Fruit fly (Drosophila melanogaster) whole organism, embryonic: ENCODE results near the gene bora.

Source experiments
- BEAF-32 ChIP-seq: fragments of 200-800 bp; sonication (Bioruptor generic); optimal IDR thresholded peaks from 3 replicates; lab custom pipeline; 2017; ENCODE audit warnings: missing biosample characterization, missing genetic modification characterization, mild to moderate bottlenecking, moderate library complexity, missing genetic modification reagents
- CG10959 ChIP-seq: fragments of 200-800 bp; sonication (Bioruptor generic); IDR thresholded peaks from 2 replicates; pipeline ENCODE4 v1.3.6; 2022; ENCODE audit warnings: missing biosample characterization, missing genetic modification characterization
- CG11456 ChIP-seq: fragments of 200-800 bp; sonication (Bioruptor generic); IDR thresholded peaks from 3 replicates; pipeline ENCODE4 v1.3.6; 2022; ENCODE audit warnings: missing biosample characterization, missing genetic modification characterization
- CG11504 ChIP-seq: fragments of 200-800 bp; sonication (Bioruptor generic); optimal IDR thresholded peaks from 3 replicates; lab custom pipeline; 2019; ENCODE audit warnings: missing biosample characterization, mild to moderate bottlenecking, missing genetic modification characterization, moderate library complexity
- CG11696 ChIP-seq: fragments of 200-800 bp; sonication (Bioruptor generic); IDR thresholded peaks from 2 replicates; pipeline ENCODE4 v1.3.6; 2022; ENCODE audit warnings: missing biosample characterization, missing genetic modification characterization
- CG11723 ChIP-seq: fragments of 200-800 bp; sonication (Bioruptor generic); optimal IDR thresholded peaks from 2 replicates; lab custom pipeline; 2017; ENCODE audit warnings: missing biosample characterization, mild to moderate bottlenecking, missing genetic modification characterization
- CG12071 ChIP-seq: fragments of 200-800 bp; sonication (Bioruptor generic); optimal IDR thresholded peaks from 3 replicates; lab custom pipeline; 2018; ENCODE audit warnings: missing biosample characterization, mild to moderate bottlenecking, missing genetic modification characterization
- CG12299 ChIP-seq: fragments of 200-800 bp; sonication (Bioruptor generic); optimal IDR thresholded peaks from 2 replicates; lab custom pipeline; 2018; ENCODE audit warnings: missing biosample characterization, mild to moderate bottlenecking, missing genetic modification characterization
- CG12391 ChIP-seq: fragments of 200-800 bp; sonication (Bioruptor generic); optimal IDR thresholded peaks from 3 replicates; lab custom pipeline; 2018; ENCODE audit warnings: missing biosample characterization, mild to moderate bottlenecking, missing genetic modification characterization, moderate library complexity
- CG12659 ChIP-seq: fragments of 200-800 bp; sonication (Bioruptor generic); optimal IDR thresholded peaks from 3 replicates; lab custom pipeline; 2017; ENCODE audit warnings: mild to moderate bottlenecking, missing biosample characterization, missing genetic modification reagents, missing genetic modification characterization
- CG13123 ChIP-seq: fragments of 200-800 bp; sonication (Bioruptor generic); optimal IDR thresholded peaks from 2 replicates; lab custom pipeline; 2016; ENCODE audit warnings: missing biosample characterization, missing genetic modification characterization
- CG15514 ChIP-seq: fragments of 200-800 bp; sonication (Bioruptor generic); optimal IDR thresholded peaks from 3 replicates; lab custom pipeline; 2017; ENCODE audit warnings: missing biosample characterization, missing genetic modification characterization, mild to moderate bottlenecking, moderate library complexity, missing genetic modification reagents
- CG16815 ChIP-seq: fragments of 200-800 bp; sonication (Bioruptor generic); optimal IDR thresholded peaks from 3 replicates; lab custom pipeline; 2017; ENCODE audit warnings: missing biosample characterization, mild to moderate bottlenecking, missing genetic modification characterization
- CG17802 ChIP-seq: fragments of 200-800 bp; sonication (Bioruptor generic); optimal IDR thresholded peaks from 2 replicates; lab custom pipeline; 2018; ENCODE audit warnings: missing biosample characterization, mild to moderate bottlenecking, missing genetic modification characterization, moderate library complexity
- CG2678 ChIP-seq: fragments of 200-800 bp; sonication (Bioruptor generic); optimal IDR thresholded peaks from 3 replicates; lab custom pipeline; 2019; ENCODE audit warnings: missing biosample characterization, mild to moderate bottlenecking, missing genetic modification characterization, moderate library complexity
- CG31224 ChIP-seq: fragments of 200-800 bp; sonication (Bioruptor generic); IDR thresholded peaks from 2 replicates; pipeline ENCODE4 v1.3.6; 2022; ENCODE audit warnings: missing biosample characterization, missing genetic modification characterization
- CG3726 ChIP-seq: fragments of 200-800 bp; sonication (Bioruptor generic); IDR thresholded peaks from 3 replicates; pipeline ENCODE4, ENCODE4 v1.3.6; 2022; ENCODE audit warnings: missing biosample characterization, missing genetic modification characterization
- CG3838 ChIP-seq: fragments of 200-800 bp; sonication (Bioruptor generic); optimal IDR thresholded peaks from 3 replicates; lab custom pipeline; 2016; ENCODE audit warnings: missing biosample characterization, missing genetic modification characterization
- CG4360 ChIP-seq: fragments of 200-800 bp; sonication (Bioruptor generic); IDR thresholded peaks from 2 replicates; pipeline ENCODE4 v1.3.6; 2022; ENCODE audit warnings: missing biosample characterization, missing genetic modification characterization
- CG4404 ChIP-seq: fragments of 200-800 bp; sonication (Bioruptor generic); IDR thresholded peaks from 2 replicates; pipeline ENCODE4 v1.3.6; 2022; ENCODE audit warnings: missing biosample characterization, missing genetic modification characterization
- CG4707 ChIP-seq: fragments of 200-800 bp; sonication (Bioruptor generic); optimal IDR thresholded peaks from 2 replicates; lab custom pipeline; 2018; ENCODE audit warnings: missing biosample characterization, mild to moderate bottlenecking, missing genetic modification characterization, moderate library complexity
- CG4854 ChIP-seq: fragments of 200-800 bp; sonication (Bioruptor generic); optimal IDR thresholded peaks from 2 replicates; lab custom pipeline; 2016; ENCODE audit warnings: missing biosample characterization, missing genetic modification characterization, inconsistent platforms
- CG9817 ChIP-seq: fragments of 200-800 bp; sonication (Bioruptor generic); optimal IDR thresholded peaks from 2 replicates; lab custom pipeline; 2018; ENCODE audit warnings: missing biosample characterization, mild to moderate bottlenecking, missing genetic modification characterization, moderate library complexity
- Dll ChIP-seq: fragments of 200-800 bp; sonication (Bioruptor generic); IDR thresholded peaks from 4 replicates; pipeline ENCODE4 v1.3.6; 2022; ENCODE audit warnings: missing biosample characterization, missing genetic modification characterization; ENCODE audit not compliant: partially characterized antibody
- Doc3 ChIP-seq: fragments of 200-800 bp; sonication (Bioruptor generic); IDR thresholded peaks from 3 replicates; pipeline ENCODE4 v1.3.6; 2022; ENCODE audit warnings: missing biosample characterization, missing genetic modification characterization; ENCODE audit not compliant: partially characterized antibody
- Elba2 ChIP-seq: fragments of 200-800 bp; sonication (Bioruptor generic); optimal IDR thresholded peaks from 3 replicates; lab custom pipeline; 2016; ENCODE audit warnings: missing biosample characterization, missing genetic modification characterization
- Gsc ChIP-seq: fragments of 200-800 bp; sonication (Bioruptor generic); IDR thresholded peaks from 2 replicates; pipeline ENCODE4 v1.3.6; 2022; ENCODE audit warnings: missing biosample characterization, missing genetic modification characterization
- HHEX ChIP-seq: fragments of 200-800 bp; sonication (Bioruptor generic); optimal IDR thresholded peaks from 3 replicates; lab custom pipeline; 2017; ENCODE audit warnings: missing biosample characterization, mild to moderate bottlenecking, missing genetic modification characterization, missing genetic modification reagents
- Lpt ChIP-seq: fragments of >200 bp; optimal IDR thresholded peaks from 2 replicates; lab custom pipeline; 2018; ENCODE audit warnings: missing biosample characterization, missing genetic modification characterization
- NFAT ChIP-seq: fragments of 200-800 bp; sonication (Bioruptor generic); IDR thresholded peaks from 2 replicates; pipeline ENCODE4 v1.3.6; 2022; ENCODE audit warnings: missing biosample characterization, missing genetic modification characterization
- bowl ChIP-seq: fragments of 200-800 bp; sonication (Bioruptor generic); IDR thresholded peaks from 2 replicates; pipeline ENCODE4 v1.3.6; 2022; ENCODE audit warnings: missing biosample characterization, missing genetic modification characterization
- cato ChIP-seq: fragments of 200-800 bp; sonication (Bioruptor generic); optimal IDR thresholded peaks from 2 replicates; lab custom pipeline; 2016; ENCODE audit warnings: missing biosample characterization, missing genetic modification characterization, borderline replicate concordance
- chif ChIP-seq, 2 experiments: fragments of 200-800 bp; sonication (Bioruptor generic); optimal IDR thresholded peaks; 3 replicates each; lab custom pipeline; 2016; ENCODE audit warnings: missing biosample characterization in 2 of 2, missing genetic modification characterization in 2 of 2
- chn ChIP-seq: fragments of 200-800 bp; sonication (Bioruptor generic); optimal IDR thresholded peaks from 2 replicates; lab custom pipeline; 2016; ENCODE audit warnings: missing biosample characterization, missing genetic modification characterization
- crc ChIP-seq: fragments of 200-800 bp; sonication (Bioruptor generic); optimal IDR thresholded peaks from 2 replicates; lab custom pipeline; 2016; ENCODE audit warnings: missing biosample characterization, missing genetic modification characterization
- dmrt11E ChIP-seq: fragments of 200-800 bp; sonication (Bioruptor generic); optimal IDR thresholded peaks from 3 replicates; lab custom pipeline; 2018; ENCODE audit warnings: missing biosample characterization, mild to moderate bottlenecking, missing genetic modification characterization, moderate library complexity
- dysf ChIP-seq: fragments of 200-800 bp; sonication (Bioruptor generic); IDR thresholded peaks from 3 replicates; pipeline ENCODE4 v1.3.6; 2022; ENCODE audit warnings: missing biosample characterization, missing genetic modification characterization
- fd102C ChIP-seq: fragments of 200-800 bp; sonication (Bioruptor generic); optimal IDR thresholded peaks from 2 replicates; lab custom pipeline; 2018; ENCODE audit warnings: missing biosample characterization, mild to moderate bottlenecking, missing genetic modification characterization, moderate library complexity
- grn ChIP-seq: fragments of 200-800 bp; sonication (Bioruptor generic); optimal IDR thresholded peaks from 3 replicates; lab custom pipeline; 2017; ENCODE audit warnings: missing biosample characterization, missing genetic modification characterization
- hth ChIP-seq: fragments of >200 bp; optimal IDR thresholded peaks from 2 replicates; lab custom pipeline; 2017; ENCODE audit warnings: inconsistent platforms
- klu ChIP-seq: fragments of 200-800 bp; sonication (Bioruptor generic); IDR thresholded peaks from 2 replicates; pipeline ENCODE4 v1.3.6; 2022; ENCODE audit warnings: missing biosample characterization, missing genetic modification characterization
- mld ChIP-seq: fragments of 200-800 bp; sonication (Bioruptor generic); IDR thresholded peaks from 3 replicates; pipeline ENCODE4 v1.3.6; 2022; ENCODE audit warnings: missing biosample characterization, missing genetic modification characterization; ENCODE audit not compliant: partially characterized antibody
- nau ChIP-seq: fragments of 200-800 bp; sonication (Bioruptor generic); optimal IDR thresholded peaks from 3 replicates; lab custom pipeline; 2017; ENCODE audit warnings: missing biosample characterization, mild to moderate bottlenecking, missing genetic modification characterization, missing genetic modification reagents
- peb ChIP-seq: fragments of 200-800 bp; sonication (Bioruptor generic); IDR thresholded peaks from 2 replicates; pipeline ENCODE4 v1.3.6; 2022; ENCODE audit warnings: missing biosample characterization, missing genetic modification characterization
- rib ChIP-seq: fragments of 200-800 bp; sonication (Bioruptor generic); IDR thresholded peaks from 2 replicates; pipeline ENCODE4 v1.3.6; 2022; ENCODE audit warnings: missing biosample characterization, missing genetic modification characterization
- scrt ChIP-seq: fragments of 200-800 bp; sonication (Bioruptor generic); optimal IDR thresholded peaks from 2 replicates; lab custom pipeline; 2018; ENCODE audit warnings: missing biosample characterization, mild to moderate bottlenecking, missing genetic modification characterization, moderate library complexity
- sr ChIP-seq: fragments of 200-800 bp; sonication (Bioruptor generic); IDR thresholded peaks from 3 replicates; pipeline ENCODE4 v1.3.6; 2022; ENCODE audit warnings: missing biosample characterization, missing genetic modification characterization
- stc ChIP-seq: fragments of 200-800 bp; sonication (Bioruptor generic); IDR thresholded peaks from 2 replicates; pipeline ENCODE4 v1.3.6; 2022; ENCODE audit warnings: missing biosample characterization, missing genetic modification characterization
- wek ChIP-seq: fragments of 200-800 bp; sonication (Bioruptor generic); optimal IDR thresholded peaks from 3 replicates; lab custom pipeline; 2018; ENCODE audit warnings: missing biosample characterization, mild to moderate bottlenecking, missing genetic modification characterization, moderate library complexity

Gene bora

DNA sequence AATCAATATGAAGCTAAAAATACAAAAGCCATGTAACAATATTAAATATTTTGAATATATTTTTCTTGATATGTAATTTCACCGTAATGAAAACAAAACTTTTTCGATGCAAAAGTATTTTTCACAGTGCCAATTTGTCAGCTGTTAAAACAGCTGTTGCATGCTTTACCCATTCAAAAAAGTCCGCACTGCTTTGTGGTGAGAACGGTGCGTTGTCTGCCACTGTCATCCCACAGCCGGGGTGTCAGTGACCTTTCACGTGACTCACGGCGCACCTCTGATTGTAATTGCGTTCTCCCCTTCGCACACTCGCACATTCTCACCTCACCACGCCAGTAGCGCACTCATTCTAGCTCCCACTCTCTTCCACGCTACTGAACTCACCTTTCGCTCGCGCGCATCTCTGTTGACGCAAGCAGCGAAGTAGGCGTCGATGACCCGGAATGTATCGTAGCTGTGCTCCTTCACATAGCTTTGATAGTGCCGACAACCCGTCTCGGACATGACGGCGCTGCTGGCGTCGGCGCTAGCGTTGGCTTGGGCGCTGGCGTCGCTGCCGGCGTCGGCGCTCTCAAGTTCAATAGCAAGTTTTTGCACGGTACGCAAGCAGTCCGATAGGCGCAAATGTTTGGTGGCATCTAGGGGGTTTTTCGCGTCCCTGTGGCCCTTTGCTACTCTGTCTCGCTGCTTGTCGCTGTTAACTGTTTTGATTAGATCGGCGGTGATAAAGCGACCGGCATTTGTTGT, 1.3 kb upstream of the bora start (continued):
- TF ChIP-seq CG11696 (GFP tag; lab: Robert Waterston, UW) (no peak), CG17802 (peak; percentile 14), CG12391 (peak; percentile 62), NFAT (GFP tag; lab: Robert Waterston, UW) (no peak; the same call in 1 of the 2 replicates), dmrt11E (tag; lab: Kevin White, UChicago) (peak; percentile 56), BEAF-32 (peak; percentile 76), dysf (GFP tag; lab: Robert Waterston, UW) (peak; percentile 53; the same call in 1 of the 3 replicates), nau (GFP tag; lab: Kevin White, UChicago) (no peak), CG4404 (GFP tag; lab: Robert Waterston, UW) (no peak), Gsc (no peak), klu (GFP tag; lab: Robert Waterston, UW) (no peak), fd102C (GFP tag; lab: Kevin White, UChicago) (no peak), grn (GFP tag; lab: Kevin White, UChicago) (peak; percentile 99), CG3838 (no peak), CG3726 (GFP tag; lab: Robert Waterston, UW) (no peak), CG31224 (GFP tag; lab: Robert Waterston, UW) (no peak), wek (GFP tag; lab: Kevin White, UChicago) (no peak), CG12299 (tag; lab: Kevin White, UChicago) (no peak), CG12659 (GFP tag; lab: Kevin White, UChicago) (peak; percentile 9), bowl (GFP tag; lab: Robert Waterston, UW) (no peak), peb (no peak), sr (GFP tag; lab: Robert Waterston, UW) (peak; percentile 60; the same call in 1 of the 3 replicates), Lpt (GFP tag; lab: Kevin White, UChicago) (no peak), CG9817 (tag; lab: Kevin White, UChicago) (no peak), chn (GFP tag; lab: Kevin White, UChicago) (peak; percentile 55), CG16815 (no peak), cato (no peak), hth (no peak), HHEX (GFP tag; lab: Kevin White, UChicago) (peak; percentile 23), crc (peak; percentile 55), Dll (GFP tag; lab: Robert Waterston, UW) (peak; percentile 82), CG4360 (peak; percentile 81; the same call in 1 of the 2 replicates), CG11723 (GFP tag; lab: Kevin White, UChicago) (no peak), CG12071 (peak; percentile 67), rib (GFP tag; lab: Robert Waterston, UW) (0 out of 2 replicates have a peak, but pooled peaks have one; percentile 41), mld (GFP tag; lab: Robert Waterston, UW) (no peak), CG11456 (GFP tag; lab: Robert Waterston, UW) (peak; percentile 66; the same call in 2 of the 3 replicates), Elba2 (no peak), CG2678 (no peak), stc (GFP tag; lab: Robert Waterston, UW) (0 out of 2 replicates have a peak, but pooled peaks have one; percentile 33), CG15514 (peak; percentile 47), Doc3 (GFP tag; lab: Robert Waterston, UW) (peak; percentile 74; the same call in 2 of the 3 replicates), CG13123 (GFP tag; lab: Kevin White, UChicago) (no peak), CG4854 (GFP tag; lab: Kevin White, UChicago) (no peak), CG4707 (GFP tag; lab: Kevin White, UChicago) (no peak), chif (GFP tag; optimal IDR thresholded peaks at IDR 0.05; lab: Kevin White, UChicago) (peak in 1 of 2 experiments; percentile 15), CG11504 (tag; lab: Kevin White, UChicago) (peak; percentile 46), CG10959 (GFP tag; lab: Robert Waterston, UW) (no peak), scrt (GFP tag; lab: Kevin White, UChicago) (peak; percentile 57)
